Worm (Caenorhabditis elegans): ENCODE results near the gene dap-3.

DNA sequence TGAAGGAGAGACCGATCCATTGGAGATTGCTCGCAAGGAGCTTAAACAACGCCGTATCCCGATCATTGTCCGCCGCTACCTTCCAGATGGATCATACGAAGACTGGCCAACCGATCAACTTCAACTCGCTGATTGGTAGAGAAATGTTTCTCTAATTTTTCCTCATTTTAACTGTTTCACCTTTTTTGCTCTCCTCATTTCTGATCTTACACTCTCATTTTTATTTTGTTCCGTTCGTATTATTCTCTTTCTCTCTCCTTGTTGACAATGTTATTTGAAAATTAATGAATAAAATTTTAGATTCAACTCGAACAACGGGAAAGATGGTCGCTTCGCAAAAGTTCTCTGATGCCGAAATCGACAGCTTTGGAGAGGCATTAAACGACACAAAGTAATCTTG lies 1.3 kb upstream of the dap-3 start, which contains the start of gene dohh-1:
- TF ChIP-seq ztf-6 (GFP tag; IDR thresholded peaks at IDR 0.05): no peak
- no peak for TF ChIP-seq ztf-3 (GFP tag; optimal IDR thresholded peaks at IDR 0.05)
- TF ChIP-seq F49E8.2 (tag; optimal IDR thresholded peaks at IDR 0.05; ENCODE audit: insufficient read depth): no peak
- TF ChIP-seq efl-1 (GFP tag; optimal IDR thresholded peaks at IDR 0.05): no peak
